Worm (Caenorhabditis elegans) whole organism, mixed stage, embryonic: ENCODE data around the gene C32H11.3.

Source experiments
- ces-1 ChIP-seq: fragments of 150-350 bp; optimal IDR thresholded peaks from 2 replicates; lab custom pipeline; 2014; ENCODE audit warnings: missing biosample characterization, missing genetic modification reagents, missing genetic modification characterization
- elt-3 ChIP-seq: fragments of 150-350 bp; optimal IDR thresholded peaks from 2 replicates; lab custom pipeline; 2014; ENCODE audit warnings: missing biosample characterization, missing genetic modification characterization
- ham-2 ChIP-seq: fragments of 200-800 bp; sonication (Bioruptor generic); optimal IDR thresholded peaks from 2 replicates; lab custom pipeline; 2018; ENCODE audit warnings: mild to moderate bottlenecking, missing genetic modification characterization, missing compliant biosample characterization
- mab-5 ChIP-seq: fragments of 150-350 bp; optimal IDR thresholded peaks from 2 replicates; lab custom pipeline; 2014; ENCODE audit warnings: missing biosample characterization, missing genetic modification characterization
- nhr-12 ChIP-seq: fragments of 150-350 bp; optimal IDR thresholded peaks from 2 replicates; lab custom pipeline; 2014; ENCODE audit warnings: missing biosample characterization, missing genetic modification characterization
- unc-62 ChIP-seq: fragments of 150-350 bp; optimal IDR thresholded peaks from 2 replicates; lab custom pipeline; 2014; ENCODE audit warnings: missing biosample characterization, missing genetic modification reagents, missing genetic modification characterization
- ztf-11 ChIP-seq: fragments of 150-350 bp; optimal IDR thresholded peaks from 2 replicates; lab custom pipeline; 2014; ENCODE audit warnings: missing biosample characterization, missing genetic modification characterization

ce11 chrIV:12870315-12870714, 48.0 kb upstream of the C32H11.3 start:
- TF ChIP-seq ham-2 = no peak
- TF ChIP-seq elt-3 (tag; lab: Kevin White, UChicago) = no peak
- TF ChIP-seq unc-62 (GFP tag; lab: Kevin White, UChicago) = no peak
- TF ChIP-seq ces-1 (GFP tag; lab: Kevin White, UChicago) = no peak
- TF ChIP-seq ztf-11 (tag; lab: Kevin White, UChicago) = no peak
- TF ChIP-seq nhr-12 (tag; lab: Kevin White, UChicago) = no peak
- no peak for TF ChIP-seq mab-5 (tag; lab: Kevin White, UChicago)
